Fruit fly (Drosophila melanogaster) whole organism, prepupa: Measurements from ENCODE around the gene CG14414.

Experiments used
- Blimp-1 ChIP-seq: fragments of 200-800 bp; sonication (Bioruptor generic); optimal IDR thresholded peaks from 3 replicates; lab custom pipeline; 2017; ENCODE audit warnings: missing biosample characterization, missing genetic modification characterization, mild to moderate bottlenecking, moderate library complexity, missing genetic modification reagents
- CG10631 ChIP-seq: fragments of 200-800 bp; sonication (Bioruptor generic); optimal IDR thresholded peaks from 2 replicates; lab custom pipeline; 2016; ENCODE audit warnings: missing biosample characterization, missing genetic modification characterization
- CG10669 ChIP-seq: fragments of 200-800 bp; sonication (Bioruptor generic); optimal IDR thresholded peaks from 3 replicates; lab custom pipeline; 2018; ENCODE audit warnings: missing biosample characterization, mild to moderate bottlenecking, missing genetic modification characterization, moderate library complexity
- CG11294 ChIP-seq: fragments of 200-800 bp; sonication (Bioruptor generic); IDR thresholded peaks from 2 replicates; pipeline ENCODE4 v1.3.6; 2022; ENCODE audit warnings: missing biosample characterization, missing genetic modification characterization
- CG11762 ChIP-seq: fragments of 200-800 bp; sonication (Bioruptor generic); optimal IDR thresholded peaks from 3 replicates; lab custom pipeline; 2016; ENCODE audit warnings: missing biosample characterization, missing genetic modification characterization; ENCODE audit not compliant: insufficient read depth
- CG11902 ChIP-seq: fragments of 200-800 bp; sonication (Bioruptor generic); optimal IDR thresholded peaks from 3 replicates; lab custom pipeline; 2016; ENCODE audit warnings: missing biosample characterization, missing genetic modification characterization
- CG15336 ChIP-seq: fragments of 200-800 bp; sonication (Bioruptor generic); IDR thresholded peaks from 2 replicates; pipeline ENCODE4 v1.3.6; 2022; ENCODE audit warnings: missing biosample characterization, missing genetic modification characterization
- CG1621 ChIP-seq: fragments of 200-800 bp; sonication (Bioruptor generic); optimal IDR thresholded peaks from 3 replicates; lab custom pipeline; 2018; ENCODE audit warnings: missing biosample characterization, mild to moderate bottlenecking, missing genetic modification characterization
- CG16779 ChIP-seq: fragments of 200-800 bp; sonication (Bioruptor generic); optimal IDR thresholded peaks from 3 replicates; lab custom pipeline; 2017; ENCODE audit warnings: missing biosample characterization, mild to moderate bottlenecking, missing genetic modification characterization
- CG3032 ChIP-seq: fragments of 200-800 bp; optimal IDR thresholded peaks from 2 replicates; lab custom pipeline; 2019; ENCODE audit warnings: missing biosample characterization, mild to moderate bottlenecking, missing genetic modification characterization, moderate library complexity
- CG31627 ChIP-seq: fragments of 200-800 bp; sonication (Bioruptor generic); optimal IDR thresholded peaks from 3 replicates; lab custom pipeline; 2016; ENCODE audit warnings: missing biosample characterization, missing genetic modification characterization
- CG32006 ChIP-seq: fragments of 200-800 bp; sonication (Bioruptor generic); optimal IDR thresholded peaks from 3 replicates; lab custom pipeline; 2017; ENCODE audit warnings: missing biosample characterization, mild to moderate bottlenecking, missing genetic modification characterization
- CG34406 ChIP-seq: fragments of 200-800 bp; sonication (Bioruptor generic); optimal IDR thresholded peaks from 3 replicates; lab custom pipeline; 2016; ENCODE audit warnings: missing biosample characterization, missing genetic modification characterization
- CG4318 ChIP-seq: fragments of 200-800 bp; sonication (Bioruptor generic); optimal IDR thresholded peaks from 3 replicates; lab custom pipeline; 2017; ENCODE audit warnings: missing biosample characterization, mild to moderate bottlenecking, missing genetic modification characterization
- CG6163 ChIP-seq: fragments of 200-800 bp; sonication (Bioruptor generic); IDR thresholded peaks from 3 replicates; pipeline ENCODE4 v1.3.6; 2022; ENCODE audit warnings: missing biosample characterization, missing genetic modification characterization
- CG6276 ChIP-seq: fragments of 200-800 bp; sonication (Bioruptor generic); optimal IDR thresholded peaks from 2 replicates; lab custom pipeline; 2017; ENCODE audit warnings: missing biosample characterization, mild to moderate bottlenecking, missing genetic modification characterization
- CG6808 ChIP-seq: fragments of 200-800 bp; sonication (Bioruptor generic); optimal IDR thresholded peaks from 3 replicates; lab custom pipeline; 2017; ENCODE audit warnings: missing biosample characterization, missing genetic modification characterization, mild to moderate bottlenecking, moderate library complexity, missing genetic modification reagents
- CG6854 ChIP-seq: fragments of 200-800 bp; sonication (Bioruptor generic); optimal IDR thresholded peaks from 2 replicates; lab custom pipeline; 2017; ENCODE audit warnings: missing biosample characterization, mild to moderate bottlenecking, missing genetic modification characterization
- CG7368 ChIP-seq: fragments of 200-800 bp; sonication (Bioruptor generic); optimal IDR thresholded peaks from 3 replicates; lab custom pipeline; 2016; ENCODE audit warnings: missing biosample characterization, missing genetic modification characterization
- CG8119 ChIP-seq: fragments of 200-800 bp; sonication (Bioruptor generic); IDR thresholded peaks from 3 replicates; pipeline ENCODE4 v1.3.6; 2022; ENCODE audit warnings: missing biosample characterization, missing genetic modification characterization
- CG8319 ChIP-seq: fragments of 200-800 bp; sonication (Bioruptor generic); optimal IDR thresholded peaks from 3 replicates; lab custom pipeline; 2016; ENCODE audit warnings: missing biosample characterization, missing genetic modification characterization
- CG8632 ChIP-seq: fragments of 200-800 bp; sonication (Bioruptor generic); optimal IDR thresholded peaks from 3 replicates; lab custom pipeline; 2016; ENCODE audit warnings: missing biosample characterization, missing genetic modification characterization
- CG9139 ChIP-seq: fragments of 200-800 bp; sonication (Bioruptor generic); optimal IDR thresholded peaks from 3 replicates; lab custom pipeline; 2017; ENCODE audit warnings: missing biosample characterization, mild to moderate bottlenecking, missing genetic modification characterization
- Eip75B ChIP-seq: fragments of 200-800 bp; sonication (Bioruptor generic); optimal IDR thresholded peaks from 3 replicates; lab custom pipeline; 2016; ENCODE audit warnings: missing biosample characterization, missing genetic modification characterization
- Eip78C ChIP-seq: fragments of 200-800 bp; sonication (Bioruptor generic); peaks from one replicate; lab custom pipeline; 2016; ENCODE audit warnings: missing biosample characterization, missing genetic modification characterization
- Eip93F ChIP-seq: fragments of 200-800 bp; sonication (Bioruptor generic); optimal IDR thresholded peaks from 2 replicates; lab custom pipeline; 2016; ENCODE audit warnings: missing biosample characterization, mild to moderate bottlenecking, missing genetic modification characterization
- Ets21C ChIP-seq: fragments of 200-800 bp; sonication (Bioruptor generic); optimal IDR thresholded peaks from 3 replicates; lab custom pipeline; 2016; ENCODE audit warnings: missing biosample characterization, missing genetic modification characterization
- Ets96B ChIP-seq: fragments of 200-800 bp; optimal IDR thresholded peaks from 2 replicates; lab custom pipeline; 2019; ENCODE audit warnings: missing biosample characterization, mild to moderate bottlenecking, missing genetic modification characterization, moderate library complexity
- Hr38 ChIP-seq: sonication (Bioruptor generic); optimal IDR thresholded peaks from 2 replicates; lab custom pipeline; 2016; ENCODE audit warnings: missing biosample characterization, missing genetic modification characterization
- Hr4 ChIP-seq: fragments of 200-800 bp; sonication (Bioruptor generic); optimal IDR thresholded peaks from 3 replicates; lab custom pipeline; 2016; ENCODE audit warnings: missing biosample characterization, missing genetic modification characterization
- Lpt ChIP-seq: fragments of 200-800 bp; sonication (Bioruptor generic); optimal IDR thresholded peaks from 3 replicates; lab custom pipeline; 2016; ENCODE audit warnings: missing biosample characterization, missing genetic modification characterization
- Met ChIP-seq: fragments of 200-800 bp; sonication (Bioruptor generic); optimal IDR thresholded peaks from 3 replicates; lab custom pipeline; 2016; ENCODE audit warnings: missing biosample characterization, missing genetic modification characterization
- OdsH ChIP-seq: fragments of 200-800 bp; sonication (Bioruptor generic); optimal IDR thresholded peaks from 3 replicates; lab custom pipeline; 2016; ENCODE audit warnings: missing biosample characterization, missing genetic modification characterization
- Smox ChIP-seq: fragments of 200-800 bp; sonication (Bioruptor generic); optimal IDR thresholded peaks from 3 replicates; lab custom pipeline; 2016; ENCODE audit warnings: missing biosample characterization, missing genetic modification characterization
- Sox102F ChIP-seq: fragments of 200-800 bp; sonication (Bioruptor generic); optimal IDR thresholded peaks from 2 replicates; lab custom pipeline; 2016; ENCODE audit warnings: missing biosample characterization, mild to moderate bottlenecking, missing genetic modification characterization
- Sox15 ChIP-seq: fragments of 200-800 bp; sonication (Bioruptor generic); optimal IDR thresholded peaks from 3 replicates; lab custom pipeline; 2016; ENCODE audit warnings: missing biosample characterization, missing genetic modification characterization
- achi ChIP-seq: fragments of 200-800 bp; sonication (Bioruptor generic); optimal IDR thresholded peaks from 3 replicates; lab custom pipeline; 2016; ENCODE audit warnings: missing biosample characterization, missing genetic modification characterization
- acj6 ChIP-seq: fragments of 200-800 bp; sonication (Bioruptor generic); optimal IDR thresholded peaks from 3 replicates; lab custom pipeline; 2016; ENCODE audit warnings: missing biosample characterization, missing genetic modification characterization
- eg ChIP-seq: fragments of 200-800 bp; sonication (Bioruptor generic); IDR thresholded peaks from 3 replicates; pipeline ENCODE4 v1.3.6; 2022; ENCODE audit warnings: missing biosample characterization, missing genetic modification characterization
- esn ChIP-seq: fragments of 200-800 bp; sonication (Bioruptor generic); optimal IDR thresholded peaks from 2 replicates; lab custom pipeline; 2016; ENCODE audit warnings: missing biosample characterization, mild to moderate bottlenecking, missing genetic modification characterization, moderate library complexity
- fd59A ChIP-seq: fragments of 200-800 bp; sonication (Bioruptor generic); optimal IDR thresholded peaks from 2 replicates; lab custom pipeline; 2017; ENCODE audit warnings: missing biosample characterization, mild to moderate bottlenecking, missing genetic modification characterization, missing genetic modification reagents
- fd85E ChIP-seq: fragments of 200-800 bp; sonication (Bioruptor generic); optimal IDR thresholded peaks from 3 replicates; lab custom pipeline; 2016; ENCODE audit warnings: missing biosample characterization, missing genetic modification characterization
- fkh ChIP-seq: fragments of 200-800 bp; sonication (Bioruptor generic); optimal IDR thresholded peaks from 3 replicates; lab custom pipeline; 2017; ENCODE audit warnings: missing biosample characterization, mild to moderate bottlenecking, missing genetic modification characterization, moderate library complexity
- lz ChIP-seq: fragments of 200-800 bp; sonication (Bioruptor generic); optimal IDR thresholded peaks from 3 replicates; lab custom pipeline; 2016; ENCODE audit warnings: missing biosample characterization, missing genetic modification characterization
- net ChIP-seq: fragments of 200-800 bp; sonication (Bioruptor generic); optimal IDR thresholded peaks from 3 replicates; lab custom pipeline; 2016; ENCODE audit warnings: missing biosample characterization, missing genetic modification characterization
- pdm3 ChIP-seq: fragments of 200-800 bp; sonication (Bioruptor generic); optimal IDR thresholded peaks from 3 replicates; lab custom pipeline; 2016; ENCODE audit warnings: missing biosample characterization, missing genetic modification characterization
- salr ChIP-seq, 2 experiments: fragments of 200-800 bp; sonication (Bioruptor generic); optimal IDR thresholded peaks; 3 replicates each; lab custom pipeline; 2016 to 2018; ENCODE audit warnings: missing biosample characterization in 2 of 2, missing genetic modification characterization in 2 of 2, mild to moderate bottlenecking in 1 of 2
- spab ChIP-seq: fragments of 200-800 bp; sonication (Bioruptor generic); optimal IDR thresholded peaks from 2 replicates; lab custom pipeline; 2017; ENCODE audit warnings: missing biosample characterization, mild to moderate bottlenecking, missing genetic modification characterization, missing genetic modification reagents
- ss ChIP-seq, 2 experiments: fragments of 200-800 bp; sonication (Bioruptor generic); optimal IDR thresholded peaks; 2 replicates in 1 of 2; 3 replicates in 1 of 2; lab custom pipeline; 2017 to 2018; ENCODE audit warnings: mild to moderate bottlenecking in 2 of 2, missing biosample characterization in 2 of 2, missing genetic modification characterization in 2 of 2, moderate library complexity in 1 of 2
- svp ChIP-seq: fragments of 200-800 bp; sonication (Bioruptor generic); peaks from one replicate; lab custom pipeline; 2016; ENCODE audit warnings: missing biosample characterization, missing genetic modification characterization
- topi ChIP-seq: fragments of 200-800 bp; sonication (Bioruptor generic); optimal IDR thresholded peaks from 3 replicates; lab custom pipeline; 2016; ENCODE audit warnings: missing biosample characterization, missing genetic modification characterization
- vri ChIP-seq: fragments of 200-800 bp; sonication (Bioruptor generic); optimal IDR thresholded peaks from 3 replicates; lab custom pipeline; 2016; ENCODE audit warnings: missing biosample characterization, mild to moderate bottlenecking, missing genetic modification characterization

Gene CG14414

DNA sequence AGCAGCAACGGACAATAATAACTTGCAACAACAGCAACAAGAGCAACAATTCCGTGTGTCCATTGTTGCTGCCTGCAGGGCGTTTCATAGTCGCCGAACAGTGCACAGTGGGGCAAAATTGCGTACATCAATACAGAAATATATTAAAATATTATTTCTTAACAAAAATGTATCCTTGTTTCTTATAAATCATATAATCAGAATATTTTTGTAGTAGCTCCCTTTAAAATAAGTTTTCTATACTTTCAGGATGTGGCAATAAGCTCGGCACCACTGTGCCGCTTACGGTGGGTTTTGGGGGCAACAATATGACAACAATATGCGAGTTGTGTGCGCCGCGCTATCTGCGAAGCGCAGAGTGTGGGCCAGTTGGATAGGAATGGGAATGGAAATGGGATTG, 31.9 kb downstream of the CG14414 start:
- TF ChIP-seq CG3032 = peak; percentile 84
- peak; percentile 43 for TF ChIP-seq CG11902
- TF ChIP-seq salr (GFP tag; optimal IDR thresholded peaks at IDR 0.05; lab: Kevin White, UChicago) = peak; percentile 56 to 59
- peak; percentile 84 for TF ChIP-seq CG8119 (GFP tag; lab: Robert Waterston, UW)
- peak; percentile 85 for TF ChIP-seq CG1621
- TF ChIP-seq OdsH = peak; percentile 74
- peak; percentile 50 for TF ChIP-seq Sox102F (GFP tag; lab: Kevin White, UChicago)
- no peak for TF ChIP-seq CG6854
- TF ChIP-seq Blimp-1 (GFP tag; lab: Kevin White, UChicago) = no peak
- TF ChIP-seq CG8632 (GFP tag; lab: Kevin White, UChicago) = peak; percentile 76
- peak; percentile 77 for TF ChIP-seq CG10631 (GFP tag; lab: Kevin White, UChicago)
- peak; percentile 34 for TF ChIP-seq Lpt (GFP tag; lab: Kevin White, UChicago)
- TF ChIP-seq net = peak; percentile 74
- peak; percentile 78 for TF ChIP-seq CG32006 (GFP tag; lab: Kevin White, UChicago)
- TF ChIP-seq Ets21C (GFP tag; lab: Kevin White, UChicago) = no peak
- peak; percentile 69 for TF ChIP-seq CG11294 (GFP tag; lab: Robert Waterston, UW)
- TF ChIP-seq Eip78C (GFP tag; lab: Kevin White, UChicago) = peak; percentile 97
- TF ChIP-seq CG16779 = peak; percentile 68
- TF ChIP-seq CG15336 (GFP tag; lab: Robert Waterston, UW) = peak; percentile 84
- TF ChIP-seq spab (GFP tag; lab: Kevin White, UChicago) = peak; percentile 82
- TF ChIP-seq lz (GFP tag; lab: Kevin White, UChicago) = peak; percentile 42
- TF ChIP-seq Eip75B (GFP tag; lab: Kevin White, UChicago) = peak; percentile 74
- TF ChIP-seq CG31627 (GFP tag; lab: Kevin White, UChicago) = peak; percentile 9
- peak; percentile 76 for TF ChIP-seq pdm3 (GFP tag; lab: Kevin White, UChicago)
- peak; percentile 85 for TF ChIP-seq CG10669 (GFP tag; lab: Kevin White, UChicago)
- peak; percentile 76 for TF ChIP-seq acj6 (GFP tag; lab: Kevin White, UChicago)
- peak; percentile 85 for TF ChIP-seq CG9139 (GFP tag; lab: Kevin White, UChicago)
- peak; percentile 66 for TF ChIP-seq Hr4 (GFP tag; lab: Kevin White, UChicago)
- TF ChIP-seq eg = peak; percentile 87
- TF ChIP-seq Eip93F (GFP tag; lab: Kevin White, UChicago) = no peak
- TF ChIP-seq ss (GFP tag; optimal IDR thresholded peaks at IDR 0.05; lab: Kevin White, UChicago) = peak; percentile 87 to 92
- peak; percentile 67 for TF ChIP-seq CG34406 (GFP tag; lab: Kevin White, UChicago)
- TF ChIP-seq Met (GFP tag; lab: Kevin White, UChicago) = peak; percentile 39
- peak; percentile 77 for TF ChIP-seq CG11762 (GFP tag; lab: Kevin White, UChicago)
- no peak for TF ChIP-seq vri (GFP tag; lab: Kevin White, UChicago)
- TF ChIP-seq svp = peak; percentile 77
- no peak for TF ChIP-seq fkh
- peak; percentile 53 for TF ChIP-seq esn
- peak; percentile 51 for TF ChIP-seq Smox
- peak; percentile 31 for TF ChIP-seq fd85E (GFP tag; lab: Kevin White, UChicago)
- peak; percentile 86 for TF ChIP-seq achi (GFP tag; lab: Kevin White, UChicago)
- TF ChIP-seq CG7368 = peak; percentile 68
- peak; percentile 79 for TF ChIP-seq fd59A (GFP tag; lab: Kevin White, UChicago)
- peak; percentile 59 for TF ChIP-seq topi (GFP tag; lab: Kevin White, UChicago)
- peak; percentile 66 for TF ChIP-seq CG8319
- TF ChIP-seq Hr38 (GFP tag; lab: Kevin White, UChicago) = no peak
- peak; percentile 54 for TF ChIP-seq Sox15 (GFP tag; lab: Kevin White, UChicago)
- peak; percentile 85 for TF ChIP-seq Ets96B
- peak; percentile 86 for TF ChIP-seq CG6163
- peak; percentile 51 for TF ChIP-seq CG4318 (GFP tag; lab: Kevin White, UChicago)
- peak; percentile 81 for TF ChIP-seq CG6808 (GFP tag; lab: Kevin White, UChicago)
- peak; percentile 67 for TF ChIP-seq CG6276 (GFP tag; lab: Kevin White, UChicago)
